Worm (Caenorhabditis elegans): ENCODE measurements around the gene fbxa-151.

DNA sequence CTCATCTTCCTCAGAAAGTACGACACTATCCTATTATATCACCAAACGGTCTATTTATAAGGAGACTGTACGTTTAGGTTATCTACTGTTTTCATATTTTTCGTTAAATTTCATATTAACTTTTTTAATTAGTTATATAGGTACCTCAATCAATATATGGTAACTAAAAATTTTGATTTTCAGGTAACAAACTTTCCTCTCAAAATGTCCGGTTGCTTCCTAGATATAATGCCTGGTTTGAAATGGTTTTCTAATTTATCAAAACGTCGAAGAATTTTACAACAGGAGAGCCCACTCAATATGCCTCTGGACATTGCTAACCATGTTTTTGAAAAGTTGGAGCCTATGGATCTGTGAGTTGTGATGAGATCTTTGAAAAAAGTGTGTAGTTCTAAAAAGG, 30.9 kb upstream of the fbxa-151 start, which contains the start of gene fbxa-28:
- TF ChIP-seq dao-5 (tag; optimal IDR thresholded peaks at IDR 0.05) (no peak), W03F9.2 (tag; optimal IDR thresholded peaks at IDR 0.05) (no peak), him-1 (tag; optimal IDR thresholded peaks at IDR 0.05) (no peak)
